Worm (Caenorhabditis elegans) whole organism, L3 larva: ENCODE measurements around the gene spr-2.

ENCODE experiments used
- R02D3.7 ChIP-seq: fragments of 150-350 bp; optimal IDR thresholded peaks from 2 replicates; lab custom pipeline; 2014; ENCODE audit warnings: missing biosample characterization, missing genetic modification characterization
- ZK546.5 ChIP-seq: sonication (generic microtip); optimal IDR thresholded peaks from 2 replicates; lab custom pipeline; 2017; ENCODE audit warnings: missing biosample characterization, missing genetic modification characterization
- aly-2 ChIP-seq: fragments of 150-350 bp; optimal IDR thresholded peaks from 2 replicates; lab custom pipeline; 2014; ENCODE audit warnings: missing biosample characterization, missing genetic modification characterization
- ama-1 ChIP-seq: fragments of 150-350 bp; optimal IDR thresholded peaks from 2 replicates; lab custom pipeline; 2018
- ceh-16 ChIP-seq: sonication (generic microtip); optimal IDR thresholded peaks from 2 replicates; lab custom pipeline; 2017; ENCODE audit warnings: missing biosample characterization, missing genetic modification characterization
- ceh-28 ChIP-seq: fragments of 150-350 bp; optimal IDR thresholded peaks from 2 replicates; lab custom pipeline; 2014; ENCODE audit warnings: missing biosample characterization, missing genetic modification reagents, missing genetic modification characterization
- ceh-82 ChIP-seq: fragments of 150-350 bp; optimal IDR thresholded peaks from 2 replicates; lab custom pipeline; 2014; ENCODE audit warnings: missing biosample characterization, missing genetic modification characterization
- ceh-9 ChIP-seq: sonication (generic microtip); optimal IDR thresholded peaks from 2 replicates; lab custom pipeline; 2018; ENCODE audit warnings: missing biosample characterization, missing genetic modification characterization
- daf-12 ChIP-seq: fragments of 150-350 bp; optimal IDR thresholded peaks from 2 replicates; lab custom pipeline; 2014; ENCODE audit warnings: missing biosample characterization, missing genetic modification reagents, missing genetic modification characterization
- egl-27 ChIP-seq: sonication (generic microtip); optimal IDR thresholded peaks from 4 replicates; lab custom pipeline; 2017; ENCODE audit warnings: missing biosample characterization, missing genetic modification reagents, missing genetic modification characterization
- egl-5 ChIP-seq: fragments of 150-350 bp; optimal IDR thresholded peaks from 2 replicates; lab custom pipeline; 2017; ENCODE audit warnings: missing biosample characterization, missing genetic modification reagents, missing genetic modification characterization, inconsistent platforms
- elt-1 ChIP-seq: fragments of 150-350 bp; optimal IDR thresholded peaks from 2 replicates; lab custom pipeline; 2014; ENCODE audit warnings: missing biosample characterization, missing genetic modification characterization
- elt-2 ChIP-seq: sonication (generic microtip); optimal IDR thresholded peaks from 2 replicates; lab custom pipeline; 2016; ENCODE audit warnings: missing genetic modification reagents, mild to moderate bottlenecking, missing genetic modification characterization, missing compliant biosample characterization
- elt-3 ChIP-seq, 3 experiments: fragments of 150-350 bp in 1 of 3; sonication (generic microtip) in 2 of 3; optimal IDR thresholded peaks; 2 replicates in 2 of 3; 4 replicates in 1 of 3; lab custom pipeline; 2014 to 2017; ENCODE audit warnings: missing biosample characterization in 3 of 3, missing genetic modification characterization in 3 of 3
- eor-1 ChIP-seq, 2 experiments: fragments of 150-350 bp; optimal IDR thresholded peaks; 2 replicates each; lab custom pipeline; 2014 to 2018; ENCODE audit warnings: missing biosample characterization in 2 of 2, missing genetic modification characterization in 2 of 2
- fkh-10 ChIP-seq: sonication (generic microtip); optimal IDR thresholded peaks from 2 replicates; lab custom pipeline; 2017; ENCODE audit warnings: missing biosample characterization, missing genetic modification reagents, missing genetic modification characterization
- fkh-2 ChIP-seq: fragments of 150-350 bp; optimal IDR thresholded peaks from 2 replicates; lab custom pipeline; 2014; ENCODE audit warnings: missing biosample characterization, missing genetic modification reagents, missing genetic modification characterization
- fos-1 ChIP-seq: fragments of 150-350 bp; optimal IDR thresholded peaks from 2 replicates; lab custom pipeline; 2014; ENCODE audit warnings: missing biosample characterization, missing genetic modification characterization
- hmg-11 ChIP-seq: sonication (generic microtip); optimal IDR thresholded peaks from 2 replicates; lab custom pipeline; 2016; ENCODE audit warnings: missing genetic modification characterization, missing compliant biosample characterization
- jun-1 ChIP-seq: fragments of 150-350 bp; optimal IDR thresholded peaks from 2 replicates; lab custom pipeline; 2014; ENCODE audit warnings: missing biosample characterization, missing genetic modification reagents, missing genetic modification characterization
- lin-15B ChIP-seq: fragments of 150-350 bp; optimal IDR thresholded peaks from 2 replicates; lab custom pipeline; 2014; ENCODE audit warnings: missing biosample characterization, missing genetic modification characterization
- lin-39 ChIP-seq: fragments of 150-350 bp; optimal IDR thresholded peaks from 2 replicates; lab custom pipeline; 2018; ENCODE audit warnings: missing biosample characterization, missing genetic modification reagents, missing genetic modification characterization
- lsy-12 ChIP-seq: sonication (generic microtip); optimal IDR thresholded peaks from 2 replicates; lab custom pipeline; 2016; ENCODE audit warnings: mild to moderate bottlenecking, missing genetic modification characterization, missing compliant biosample characterization
- mdl-1 ChIP-seq: fragments of 150-350 bp; optimal IDR thresholded peaks from 2 replicates; lab custom pipeline; 2014; ENCODE audit warnings: missing biosample characterization, missing genetic modification characterization
- mml-1 ChIP-seq: fragments of 150-350 bp; sonication (generic microtip); optimal IDR thresholded peaks from 3 replicates; lab custom pipeline; 2014; ENCODE audit warnings: missing biosample characterization, missing genetic modification characterization
- nfya-1 ChIP-seq: sonication (generic microtip); optimal IDR thresholded peaks from 2 replicates; lab custom pipeline; 2017; ENCODE audit warnings: missing genetic modification characterization, mild to moderate bottlenecking, missing compliant biosample characterization, antibody characterized with exemption, moderate library complexity; ENCODE audit not compliant: insufficient read depth
- nhr-11 ChIP-seq: fragments of 150-350 bp; optimal IDR thresholded peaks from 2 replicates; lab custom pipeline; 2014; ENCODE audit warnings: missing biosample characterization, missing genetic modification characterization
- nhr-12 ChIP-seq: fragments of 150-350 bp; optimal IDR thresholded peaks from 2 replicates; lab custom pipeline; 2014; ENCODE audit warnings: missing biosample characterization, missing genetic modification characterization
- nhr-23 ChIP-seq: fragments of 150-350 bp; optimal IDR thresholded peaks from 2 replicates; lab custom pipeline; 2014; ENCODE audit warnings: missing biosample characterization, missing genetic modification reagents, missing genetic modification characterization
- nhr-237 ChIP-seq: fragments of 150-350 bp; optimal IDR thresholded peaks from 2 replicates; lab custom pipeline; 2014; ENCODE audit warnings: missing biosample characterization, missing genetic modification characterization
- nhr-25 ChIP-seq: sonication (generic microtip); optimal IDR thresholded peaks from 2 replicates; lab custom pipeline; 2017; ENCODE audit warnings: missing biosample characterization, missing genetic modification characterization
- nhr-28 ChIP-seq: fragments of 150-350 bp; optimal IDR thresholded peaks from 2 replicates; lab custom pipeline; 2014; ENCODE audit warnings: missing biosample characterization, missing genetic modification characterization
- nhr-43 ChIP-seq: sonication (generic microtip); optimal IDR thresholded peaks from 2 replicates; lab custom pipeline; 2016; ENCODE audit warnings: mild to moderate bottlenecking, missing genetic modification characterization, missing compliant biosample characterization; ENCODE audit not compliant: poor library complexity, severe bottlenecking
- nhr-67 ChIP-seq: fragments of 150-350 bp; optimal IDR thresholded peaks from 2 replicates; lab custom pipeline; 2014; ENCODE audit warnings: missing biosample characterization, missing genetic modification characterization
- nhr-76 ChIP-seq: fragments of 150-350 bp; sonication (generic microtip); optimal IDR thresholded peaks from 5 replicates; lab custom pipeline; 2014; ENCODE audit warnings: missing biosample characterization, missing genetic modification characterization
- nhr-77 ChIP-seq: fragments of 150-350 bp; optimal IDR thresholded peaks from 2 replicates; lab custom pipeline; 2014; ENCODE audit warnings: missing biosample characterization, missing genetic modification characterization
- pha-4 ChIP-seq: fragments of 150-350 bp; optimal IDR thresholded peaks from 2 replicates; lab custom pipeline; 2014; ENCODE audit warnings: missing biosample characterization, missing genetic modification reagents, missing genetic modification characterization
- pqm-1 ChIP-seq: fragments of 150-350 bp; optimal IDR thresholded peaks from 2 replicates; lab custom pipeline; 2017; ENCODE audit warnings: missing biosample characterization, missing genetic modification characterization, inconsistent platforms
- sea-2 ChIP-seq: fragments of 150-350 bp; sonication (generic microtip); optimal IDR thresholded peaks from 4 replicates; lab custom pipeline; 2014; ENCODE audit warnings: missing biosample characterization, missing genetic modification reagents, missing genetic modification characterization
- skn-1 ChIP-seq: fragments of 150-350 bp; optimal IDR thresholded peaks from 2 replicates; lab custom pipeline; 2014; ENCODE audit warnings: missing biosample characterization, missing genetic modification characterization
- snpc-4 ChIP-seq: fragments of 150-350 bp; optimal IDR thresholded peaks from 2 replicates; lab custom pipeline; 2014; ENCODE audit warnings: missing biosample characterization, missing genetic modification characterization
- tbx-2 ChIP-seq: sonication (generic microtip); optimal IDR thresholded peaks from 2 replicates; lab custom pipeline; 2016; ENCODE audit warnings: mild to moderate bottlenecking, missing genetic modification characterization, missing compliant biosample characterization
- unc-39 ChIP-seq: sonication (generic microtip); optimal IDR thresholded peaks from 4 replicates; lab custom pipeline; 2017; ENCODE audit warnings: missing biosample characterization, missing genetic modification characterization
- unc-62 ChIP-seq: fragments of 150-350 bp; sonication (generic microtip); optimal IDR thresholded peaks from 4 replicates; lab custom pipeline; 2014; ENCODE audit warnings: missing biosample characterization, missing genetic modification reagents, missing genetic modification characterization
- zag-1 ChIP-seq: fragments of 150-350 bp; optimal IDR thresholded peaks from 2 replicates; lab custom pipeline; 2014; ENCODE audit warnings: missing biosample characterization, missing genetic modification characterization
- ztf-11 ChIP-seq: fragments of 150-350 bp; optimal IDR thresholded peaks from 2 replicates; lab custom pipeline; 2014; ENCODE audit warnings: missing biosample characterization, missing genetic modification characterization
- ztf-4 ChIP-seq: fragments of 150-350 bp; optimal IDR thresholded peaks from 2 replicates; lab custom pipeline; 2014; ENCODE audit warnings: missing biosample characterization, missing genetic modification characterization

The spr-2 gene

DNA sequence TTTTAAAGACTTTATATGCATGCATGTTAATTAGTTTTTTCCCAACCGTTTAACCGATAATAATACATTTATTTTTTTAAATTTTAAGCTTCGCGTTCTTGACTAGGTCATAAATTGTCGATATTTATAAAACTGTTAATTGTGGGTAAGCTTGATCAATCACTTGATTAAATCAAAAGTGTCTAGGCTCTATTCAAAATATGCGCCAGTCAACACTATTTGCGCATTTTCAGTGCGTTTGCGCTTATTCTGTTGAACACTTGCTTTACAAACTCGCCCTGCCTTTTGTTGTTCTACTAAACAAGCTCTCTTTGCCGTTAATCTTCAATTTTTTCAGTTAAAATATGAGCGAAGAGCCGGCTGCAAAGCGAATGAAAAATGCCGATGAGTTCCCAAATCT is at the start of gene spr-2:
spr-2 (plus strand) TSS at position 332 of the 400 bp plus-strand sequence.
- TF ChIP-seq elt-2 (peak; percentile 36), lsy-12 (tag; lab: Kevin White, UChicago) (no peak), skn-1 (tag; lab: Kevin White, UChicago) (no peak), egl-5 (tag; lab: Kevin White, UChicago) (no peak), tbx-2 (tag; lab: Kevin White, UChicago) (peak; percentile 18), ztf-11 (tag; lab: Kevin White, UChicago) (no peak), pha-4 (peak; percentile 88), nfya-1 (tag; lab: Kevin White, UChicago) (peak; percentile 68), nhr-28 (no peak), hmg-11 (tag; lab: Kevin White, UChicago) (peak; percentile 60), ceh-82 (tag; lab: Kevin White, UChicago) (no peak), nhr-43 (tag; lab: Kevin White, UChicago) (peak; percentile 63), mml-1 (tag; lab: Kevin White, UChicago) (no peak), nhr-25 (tag; lab: Kevin White, UChicago) (peak; percentile 34), ceh-16 (tag; lab: Kevin White, UChicago) (no peak), lin-15B (tag; lab: Kevin White, UChicago) (peak; percentile 65), daf-12 (no peak), elt-1 (tag; lab: Kevin White, UChicago) (peak; percentile 32), ZK546.5 (tag; lab: Kevin White, UChicago) (no peak), fos-1 (tag; lab: Kevin White, UChicago) (no peak), nhr-67 (tag; lab: Kevin White, UChicago) (no peak), nhr-237 (no peak), nhr-11 (tag; lab: Kevin White, UChicago) (no peak), zag-1 (no peak), ceh-28 (no peak), unc-62 (GFP tag; lab: Kevin White, UChicago) (no peak), nhr-77 (tag; lab: Kevin White, UChicago) (no peak), pqm-1 (tag; lab: Kevin White, UChicago) (no peak), eor-1 (tag; optimal IDR thresholded peaks at IDR 0.05; lab: Kevin White, UChicago) (no peak), nhr-23 (tag; lab: Kevin White, UChicago) (peak; percentile 80), jun-1 (tag; lab: Kevin White, UChicago) (peak; percentile 19), unc-39 (tag; lab: Kevin White, UChicago) (no peak), mdl-1 (tag; lab: Kevin White, UChicago) (no peak), snpc-4 (peak; percentile 85), fkh-10 (GFP tag; lab: Kevin White, UChicago) (no peak), fkh-2 (tag; lab: Kevin White, UChicago) (no peak), ama-1 (lab: Kevin White, UChicago) (no peak), sea-2 (GFP tag; lab: Kevin White, UChicago) (no peak), R02D3.7 (tag; lab: Kevin White, UChicago) (no peak), nhr-12 (no peak), aly-2 (tag; lab: Kevin White, UChicago) (no peak), lin-39 (tag; lab: Kevin White, UChicago) (peak; percentile 13), egl-27 (tag; lab: Kevin White, UChicago) (no peak), nhr-76 (no peak), elt-3 (tag; optimal IDR thresholded peaks at IDR 0.05; lab: Kevin White, UChicago) (no peak), ztf-4 (tag; lab: Kevin White, UChicago) (no peak), ceh-9 (tag; lab: Kevin White, UChicago) (no peak)
- TF ChIP-seq, all 47 proteins: peak for 13
